Fruit fly (Drosophila melanogaster) whole organism, embryonic: Measurements from ENCODE around the gene Nos.

Experiments used
- CG11085 ChIP-seq: fragments of 200-800 bp; sonication (Bioruptor generic); IDR thresholded peaks from 2 replicates; pipeline ENCODE4 v1.3.6; 2022; ENCODE audit warnings: missing biosample characterization, missing genetic modification characterization
- CG12391 ChIP-seq: fragments of 200-800 bp; sonication (Bioruptor generic); optimal IDR thresholded peaks from 3 replicates; lab custom pipeline; 2018; ENCODE audit warnings: missing biosample characterization, mild to moderate bottlenecking, missing genetic modification characterization, moderate library complexity
- CG12659 ChIP-seq: fragments of 200-800 bp; sonication (Bioruptor generic); optimal IDR thresholded peaks from 3 replicates; lab custom pipeline; 2017; ENCODE audit warnings: mild to moderate bottlenecking, missing biosample characterization, missing genetic modification reagents, missing genetic modification characterization
- CG13287 ChIP-seq: fragments of 200-800 bp; sonication (Bioruptor generic); IDR thresholded peaks from 2 replicates; pipeline ENCODE4 v1.3.6; 2022; ENCODE audit warnings: missing biosample characterization, missing genetic modification characterization; ENCODE audit not compliant: partially characterized antibody
- CG14710 ChIP-seq: fragments of 200-800 bp; sonication (Bioruptor generic); optimal IDR thresholded peaks from 3 replicates; lab custom pipeline; 2019; ENCODE audit warnings: missing biosample characterization, mild to moderate bottlenecking, missing genetic modification characterization, moderate library complexity
- CG15073 ChIP-seq: fragments of 200-800 bp; sonication (Bioruptor generic); optimal IDR thresholded peaks from 2 replicates; lab custom pipeline; 2016; ENCODE audit warnings: missing biosample characterization, missing genetic modification characterization
- CG1603 ChIP-seq: fragments of 200-800 bp; sonication (Bioruptor generic); optimal IDR thresholded peaks from 2 replicates; lab custom pipeline; 2019; ENCODE audit warnings: missing biosample characterization, mild to moderate bottlenecking, missing genetic modification characterization, moderate library complexity
- CG17361 ChIP-seq: fragments of 200-800 bp; sonication (Bioruptor generic); IDR thresholded peaks from 3 replicates; pipeline ENCODE4 v1.3.6; 2022; ENCODE audit warnings: missing biosample characterization, missing genetic modification characterization
- CG2875 ChIP-seq: fragments of 200-800 bp; sonication (Bioruptor generic); optimal IDR thresholded peaks from 2 replicates; lab custom pipeline; 2017; ENCODE audit warnings: missing biosample characterization, mild to moderate bottlenecking, missing genetic modification characterization, missing genetic modification reagents
- CG2889 ChIP-seq: fragments of 200-800 bp; sonication (Bioruptor generic); IDR thresholded peaks from 3 replicates; pipeline ENCODE4 v1.3.6; 2022; ENCODE audit warnings: missing biosample characterization, missing genetic modification characterization
- CG32772 ChIP-seq: fragments of 200-800 bp; sonication (Bioruptor generic); IDR thresholded peaks from 2 replicates; pipeline ENCODE4 v1.3.6; 2022; ENCODE audit warnings: missing biosample characterization, missing genetic modification characterization
- CG34376 ChIP-seq: fragments of 200-800 bp; sonication (Bioruptor generic); optimal IDR thresholded peaks from 2 replicates; lab custom pipeline; 2018; ENCODE audit warnings: missing biosample characterization, mild to moderate bottlenecking, missing genetic modification characterization
- CG43689 ChIP-seq: fragments of 200-800 bp; sonication (Bioruptor generic); IDR thresholded peaks from 2 replicates; pipeline ENCODE4 v1.3.6; 2022; ENCODE audit warnings: missing biosample characterization, missing genetic modification characterization
- CG4730 ChIP-seq: fragments of 200-800 bp; sonication (Bioruptor generic); IDR thresholded peaks from 2 replicates; pipeline ENCODE4 v1.3.6; 2022; ENCODE audit warnings: missing biosample characterization, missing genetic modification characterization
- CG4854 ChIP-seq: fragments of 200-800 bp; sonication (Bioruptor generic); optimal IDR thresholded peaks from 2 replicates; lab custom pipeline; 2016; ENCODE audit warnings: missing biosample characterization, missing genetic modification characterization, inconsistent platforms
- CG7357 ChIP-seq: fragments of 200-800 bp; sonication (Bioruptor generic); IDR thresholded peaks from 3 replicates; pipeline ENCODE4 v1.3.6; 2022; ENCODE audit warnings: missing biosample characterization, missing genetic modification characterization
- CG9437 ChIP-seq: fragments of 200-800 bp; sonication (Bioruptor generic); optimal IDR thresholded peaks from 2 replicates; lab custom pipeline; 2018; ENCODE audit warnings: missing biosample characterization, mild to moderate bottlenecking, missing genetic modification characterization
- CG9609 ChIP-seq: fragments of 200-800 bp; sonication (Bioruptor generic); optimal IDR thresholded peaks from 3 replicates; lab custom pipeline; 2016; ENCODE audit warnings: missing biosample characterization, missing genetic modification characterization
- CoRest ChIP-seq: fragments of 200-800 bp; sonication (Bioruptor generic); optimal IDR thresholded peaks from 3 replicates; lab custom pipeline; 2018; ENCODE audit warnings: missing biosample characterization, mild to moderate bottlenecking, missing genetic modification characterization, moderate library complexity
- Dfd ChIP-seq, 2 experiments: fragments of >200 bp; optimal IDR thresholded peaks; 2 replicates each; lab custom pipeline; 2017; ENCODE audit warnings: missing biosample characterization in 2 of 2, missing genetic modification characterization in 2 of 2
- Dip3 ChIP-seq: fragments of 200-800 bp; sonication (Bioruptor generic); optimal IDR thresholded peaks from 3 replicates; lab custom pipeline; 2016; ENCODE audit warnings: missing biosample characterization, missing genetic modification characterization
- E2f2 ChIP-seq: fragments of 200-800 bp; sonication (Bioruptor generic); IDR thresholded peaks from 2 replicates; pipeline ENCODE4 v1.3.6; 2022; ENCODE audit warnings: missing biosample characterization, missing genetic modification characterization
- Fer1 ChIP-seq: fragments of 200-800 bp; sonication (Bioruptor generic); optimal IDR thresholded peaks from 2 replicates; lab custom pipeline; 2017; ENCODE audit warnings: missing biosample characterization, mild to moderate bottlenecking, missing genetic modification characterization
- HLH3B ChIP-seq: fragments of 200-800 bp; sonication (Bioruptor generic); IDR thresholded peaks from 2 replicates; pipeline ENCODE4 v1.3.6; 2022; ENCODE audit warnings: missing biosample characterization, missing genetic modification characterization
- HLH4C ChIP-seq: fragments of 200-800 bp; sonication (Bioruptor generic); IDR thresholded peaks from 3 replicates; pipeline ENCODE4 v1.3.6; 2022; ENCODE audit warnings: missing biosample characterization, missing genetic modification characterization; ENCODE audit not compliant: partially characterized antibody
- Hsf ChIP-seq: fragments of 200-800 bp; sonication (Bioruptor generic); optimal IDR thresholded peaks from 3 replicates; lab custom pipeline; 2016; ENCODE audit warnings: missing biosample characterization, missing genetic modification characterization
- Lhr ChIP-seq: fragments of 200-800 bp; sonication (Bioruptor generic); optimal IDR thresholded peaks from 3 replicates; lab custom pipeline; 2017; ENCODE audit warnings: mild to moderate bottlenecking, missing biosample characterization, missing genetic modification reagents, missing genetic modification characterization
- Mad ChIP-seq: fragments of 200-800 bp; sonication (Bioruptor generic); optimal IDR thresholded peaks from 2 replicates; lab custom pipeline; 2016; ENCODE audit warnings: missing biosample characterization, missing genetic modification characterization
- Med ChIP-seq: fragments of 200-800 bp; sonication (Bioruptor generic); peaks from one replicate; lab custom pipeline; 2016; ENCODE audit warnings: missing biosample characterization, missing genetic modification characterization, mild to moderate bottlenecking, inconsistent platforms, moderate library complexity
- NC2β ChIP-seq: fragments of 200-800 bp; sonication (Bioruptor generic); optimal IDR thresholded peaks from 2 replicates; lab custom pipeline; 2016; ENCODE audit warnings: missing biosample characterization, missing genetic modification characterization
- NfI ChIP-seq: fragments of 200-800 bp; sonication (Bioruptor generic); optimal IDR thresholded peaks from 3 replicates; lab custom pipeline; 2018; ENCODE audit warnings: missing biosample characterization, mild to moderate bottlenecking, missing genetic modification characterization, moderate library complexity
- Spps ChIP-seq: fragments of 200-800 bp; sonication (Bioruptor generic); optimal IDR thresholded peaks from 2 replicates; lab custom pipeline; 2018; ENCODE audit warnings: missing biosample characterization, mild to moderate bottlenecking, missing genetic modification characterization
- Sry-δ ChIP-seq: fragments of 200-800 bp; sonication (Bioruptor generic); optimal IDR thresholded peaks from 2 replicates; lab custom pipeline; 2016; ENCODE audit warnings: missing biosample characterization, missing genetic modification characterization
- Ssrp ChIP-seq: fragments of 200-800 bp; sonication (Bioruptor generic); optimal IDR thresholded peaks from 2 replicates; lab custom pipeline; 2018; ENCODE audit warnings: missing biosample characterization, mild to moderate bottlenecking, missing genetic modification characterization, moderate library complexity
- ase ChIP-seq: fragments of 200-800 bp; sonication (Bioruptor generic); IDR thresholded peaks from 3 replicates; pipeline ENCODE4 v1.3.6; 2022; ENCODE audit warnings: missing biosample characterization, missing genetic modification characterization
- cad ChIP-seq: fragments of >200 bp; optimal IDR thresholded peaks from 2 replicates; lab custom pipeline; 2017; ENCODE audit warnings: missing biosample characterization, missing genetic modification characterization
- chinmo ChIP-seq: fragments of 200-800 bp; sonication (Bioruptor generic); IDR thresholded peaks from 4 replicates; pipeline ENCODE4 v1.3.6; 2022; ENCODE audit warnings: missing biosample characterization, missing genetic modification characterization; ENCODE audit not compliant: partially characterized antibody
- chn ChIP-seq: fragments of 200-800 bp; sonication (Bioruptor generic); optimal IDR thresholded peaks from 2 replicates; lab custom pipeline; 2016; ENCODE audit warnings: missing biosample characterization, missing genetic modification characterization
- dpn ChIP-seq, 2 experiments: fragments of 200-800 bp; sonication (Bioruptor generic); optimal IDR thresholded peaks; 3 replicates each; lab custom pipeline; 2016; ENCODE audit warnings: missing biosample characterization in 2 of 2, missing genetic modification characterization in 2 of 2
- eve ChIP-seq, 2 experiments: fragments of >200 bp; optimal IDR thresholded peaks; 2 replicates each; lab custom pipeline; 2017; ENCODE audit warnings: missing biosample characterization in 2 of 2, missing genetic modification characterization in 2 of 2
- gce ChIP-seq: fragments of 200-800 bp; sonication (Bioruptor generic); IDR thresholded peaks from 3 replicates; pipeline ENCODE4 v1.3.6; 2022; ENCODE audit warnings: missing biosample characterization, missing genetic modification characterization
- lmd ChIP-seq: fragments of 200-800 bp; sonication (Bioruptor generic); IDR thresholded peaks from 2 replicates; pipeline ENCODE4 v1.3.6; 2022; ENCODE audit warnings: missing biosample characterization, missing genetic modification characterization
- luna ChIP-seq: fragments of 200-800 bp; sonication (Bioruptor generic); optimal IDR thresholded peaks from 2 replicates; lab custom pipeline; 2016; ENCODE audit warnings: missing biosample characterization, missing genetic modification characterization
- mld ChIP-seq: fragments of 200-800 bp; sonication (Bioruptor generic); IDR thresholded peaks from 3 replicates; pipeline ENCODE4 v1.3.6; 2022; ENCODE audit warnings: missing biosample characterization, missing genetic modification characterization; ENCODE audit not compliant: partially characterized antibody
- pzg ChIP-seq: fragments of 200-800 bp; sonication (Bioruptor generic); optimal IDR thresholded peaks from 3 replicates; lab custom pipeline; 2018; ENCODE audit warnings: missing biosample characterization, mild to moderate bottlenecking, missing genetic modification characterization, moderate library complexity
- sens ChIP-seq: fragments of 200-800 bp; sonication (Bioruptor generic); peaks from one replicate; lab custom pipeline; 2016; ENCODE audit warnings: missing biosample characterization, missing genetic modification characterization
- sima ChIP-seq: fragments of 200-800 bp; sonication (Bioruptor generic); optimal IDR thresholded peaks from 2 replicates; lab custom pipeline; 2016; ENCODE audit warnings: missing biosample characterization, missing genetic modification characterization
- ttk ChIP-seq: fragments of 200-800 bp; sonication (Bioruptor generic); IDR thresholded peaks from 2 replicates; pipeline ENCODE4 v2.1.2; 2022; ENCODE audit warnings: missing biosample characterization, missing genetic modification characterization
- vfl ChIP-seq: fragments of 200-800 bp; sonication (Bioruptor generic); optimal IDR thresholded peaks from 2 replicates; lab custom pipeline; 2016; ENCODE audit warnings: missing biosample characterization, missing genetic modification characterization

Nos gene

DNA sequence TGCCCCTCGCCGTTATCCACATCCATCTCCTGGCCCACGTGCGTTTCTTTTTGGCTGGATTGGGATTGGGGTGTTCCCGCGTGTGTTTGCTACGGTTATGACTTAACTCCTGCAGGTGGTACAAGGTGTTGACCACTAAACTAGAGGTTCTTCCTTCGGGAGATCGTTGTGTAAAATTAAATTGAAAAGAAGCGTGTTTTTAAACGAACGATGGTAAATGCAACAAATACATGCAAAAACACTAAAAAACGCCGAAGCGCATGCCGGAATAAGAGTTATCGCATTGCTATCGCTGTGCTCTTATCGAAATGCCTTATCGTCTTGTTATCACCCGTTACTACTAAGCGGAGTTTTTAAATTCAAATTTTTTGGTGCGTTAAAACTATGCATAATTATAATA, 67.6 kb downstream of the Nos start, which contains the start of gene CG6724 (continued):
- no peak for TF ChIP-seq Spps (tag; lab: Kevin White, UChicago)
- no peak for TF ChIP-seq CG2889 (GFP tag; lab: Robert Waterston, UW)
- peak; percentile 77 for TF ChIP-seq pzg (GFP tag; lab: Kevin White, UChicago)

DNA sequence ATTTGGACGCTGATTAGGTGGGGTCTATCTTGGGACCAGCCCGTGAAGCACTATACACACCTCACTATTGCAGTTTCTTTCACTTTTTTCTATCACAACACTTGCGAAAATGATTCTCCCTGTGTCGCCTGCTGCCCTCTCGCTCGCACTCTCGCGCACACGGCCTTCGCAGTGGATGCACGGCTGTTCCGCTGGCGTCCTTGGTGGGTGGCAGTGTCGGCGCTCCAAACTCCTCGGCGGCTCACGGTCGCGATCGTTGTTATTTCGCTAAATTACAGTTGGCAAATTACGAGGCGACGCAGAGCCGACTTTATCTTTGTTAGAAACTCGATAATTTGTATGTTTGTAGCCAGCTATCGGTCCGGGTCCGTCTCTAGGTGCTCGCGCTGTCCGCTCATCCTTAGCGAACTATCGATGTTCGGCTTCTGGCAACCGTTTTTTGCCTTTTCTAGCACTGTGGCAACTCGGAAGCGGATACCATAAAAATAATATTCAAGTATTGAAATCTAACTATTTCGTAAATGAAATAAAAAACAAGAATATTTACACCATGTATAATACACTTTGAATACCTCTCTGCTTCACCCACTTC, 69.6 kb downstream of the Nos start, which contains the start of gene Ubc2:
Ubc2 (minus strand) TSS at position 410 of the 592 bp plus-strand sequence.
- peak; percentile 12 for TF ChIP-seq Fer1 (GFP tag; lab: Kevin White, UChicago)
- TF ChIP-seq CG9437 (GFP tag; lab: Kevin White, UChicago): no peak
- TF ChIP-seq NC2β: peak; percentile 60
- TF ChIP-seq CG11085 (GFP tag; lab: Robert Waterston, UW): no peak
- TF ChIP-seq gce (GFP tag; lab: Robert Waterston, UW): no peak
- TF ChIP-seq Ssrp (tag; lab: Kevin White, UChicago): no peak
- TF ChIP-seq CoRest (tag; lab: Kevin White, UChicago): peak; percentile 35
- TF ChIP-seq Med: peak; percentile 93
- TF ChIP-seq CG15073 (GFP tag; lab: Kevin White, UChicago): no peak
- no peak for TF ChIP-seq lmd (GFP tag; lab: Robert Waterston, UW)
- TF ChIP-seq CG14710 (tag; lab: Kevin White, UChicago): peak; percentile 57
- TF ChIP-seq chinmo (GFP tag; lab: Robert Waterston, UW): 0 out of 4 replicates have a peak, but pooled peaks have one; percentile 7
- no peak for TF ChIP-seq CG4730 (GFP tag; lab: Robert Waterston, UW)
- TF ChIP-seq eve (GFP tag; optimal IDR thresholded peaks at IDR 0.05; lab: Kevin White, UChicago): no peak
- no peak for TF ChIP-seq CG2875 (GFP tag; lab: Kevin White, UChicago)
- TF ChIP-seq Hsf (GFP tag; lab: Kevin White, UChicago): peak; percentile 34
- peak; percentile 52 for TF ChIP-seq CG9609 (GFP tag; lab: Kevin White, UChicago)
- TF ChIP-seq chn (GFP tag; lab: Kevin White, UChicago): peak; percentile 21
- TF ChIP-seq Dip3 (GFP tag; lab: Kevin White, UChicago): peak; percentile 15
- peak; percentile 0 for TF ChIP-seq CG12391 (tag; lab: Kevin White, UChicago)
- TF ChIP-seq sens: peak; percentile 81
- TF ChIP-seq Lhr (GFP tag; lab: Kevin White, UChicago): peak; percentile 48
- TF ChIP-seq CG1603 (tag; lab: Kevin White, UChicago): peak; percentile 69
- 0 out of 2 replicates have a peak, but pooled peaks have one; percentile 21 for TF ChIP-seq HLH3B (GFP tag; lab: Robert Waterston, UW)
- peak; percentile 48 for TF ChIP-seq cad (GFP tag; lab: Kevin White, UChicago)
- TF ChIP-seq Dfd (GFP tag; optimal IDR thresholded peaks at IDR 0.05; lab: Kevin White, UChicago): no peak
- TF ChIP-seq Mad (GFP tag; lab: Kevin White, UChicago): peak; percentile 22
- no peak for TF ChIP-seq CG34376 (GFP tag; lab: Kevin White, UChicago)
- no peak for TF ChIP-seq CG7357
- no peak for TF ChIP-seq ttk (GFP tag; lab: Robert Waterston, UW)
- TF ChIP-seq CG12659 (GFP tag; lab: Kevin White, UChicago): peak; percentile 81
- TF ChIP-seq Sry-δ (GFP tag; lab: Kevin White, UChicago): peak; percentile 98
- peak; percentile 8 for TF ChIP-seq CG4854 (GFP tag; lab: Kevin White, UChicago)
- no peak for TF ChIP-seq sima (GFP tag; lab: Kevin White, UChicago)
- TF ChIP-seq mld: peak; percentile 67; the same call in 2 of the 3 replicates
- no peak for TF ChIP-seq luna (GFP tag; lab: Kevin White, UChicago)
- TF ChIP-seq CG43689 (GFP tag; lab: Robert Waterston, UW): no peak
- peak; percentile 89 for TF ChIP-seq CG13287
- peak; percentile 11 for TF ChIP-seq NfI (GFP tag; lab: Kevin White, UChicago)
- no peak for TF ChIP-seq CG17361 (GFP tag; lab: Robert Waterston, UW)
- TF ChIP-seq vfl (GFP tag; lab: Kevin White, UChicago): no peak
- TF ChIP-seq dpn (GFP tag; optimal IDR thresholded peaks at IDR 0.05; lab: Kevin White, UChicago): peak in 1 of 2 experiments; percentile 47
- TF ChIP-seq HLH4C: peak; percentile 83
- no peak for TF ChIP-seq CG32772
- peak; percentile 79 for TF ChIP-seq E2f2 (GFP tag; lab: Robert Waterston, UW)
- TF ChIP-seq ase (GFP tag; lab: Robert Waterston, UW): no peak
